Worm (Caenorhabditis elegans) whole organism, L2 larva: Measurements from ENCODE around the gene W02B12.12.

Experiments used
- C34F6.9 ChIP-seq: fragments of 150-350 bp; optimal IDR thresholded peaks from 2 replicates; lab custom pipeline; 2014; ENCODE audit warnings: missing biosample characterization, missing genetic modification characterization
- F13H6.1 ChIP-seq: sonication (generic microtip); optimal IDR thresholded peaks from 2 replicates; lab custom pipeline; 2016; ENCODE audit warnings: missing genetic modification characterization, missing compliant biosample characterization
- R02D3.7 ChIP-seq: fragments of 150-350 bp; optimal IDR thresholded peaks from 2 replicates; lab custom pipeline; 2014; ENCODE audit warnings: missing biosample characterization, missing genetic modification characterization
- Y55F3AM.14 ChIP-seq: fragments of 200-800 bp; sonication (Bioruptor generic); optimal IDR thresholded peaks from 2 replicates; lab custom pipeline; 2018; ENCODE audit warnings: mild to moderate bottlenecking, missing genetic modification characterization, missing compliant biosample characterization
- ZK546.5 ChIP-seq: sonication (generic microtip); optimal IDR thresholded peaks from 2 replicates; lab custom pipeline; 2017; ENCODE audit warnings: missing biosample characterization, missing genetic modification characterization
- alr-1 ChIP-seq: fragments of 150-350 bp; optimal IDR thresholded peaks from 2 replicates; lab custom pipeline; 2014; ENCODE audit warnings: missing biosample characterization, missing genetic modification characterization
- aly-2 ChIP-seq: fragments of 150-350 bp; optimal IDR thresholded peaks from 2 replicates; lab custom pipeline; 2014; ENCODE audit warnings: missing biosample characterization, missing genetic modification characterization
- ama-1 ChIP-seq: fragments of 150-350 bp; optimal IDR thresholded peaks from 2 replicates; lab custom pipeline; 2018; ENCODE audit warnings: inconsistent platforms
- blmp-1 ChIP-seq: sonication (generic microtip); optimal IDR thresholded peaks from 2 replicates; lab custom pipeline; 2017; ENCODE audit warnings: missing genetic modification characterization, mild to moderate bottlenecking, missing compliant biosample characterization, antibody characterized with exemption, moderate library complexity; ENCODE audit not compliant: insufficient read depth
- ceh-16 ChIP-seq: fragments of 150-350 bp; optimal IDR thresholded peaks from 2 replicates; lab custom pipeline; 2014; ENCODE audit warnings: missing biosample characterization, missing genetic modification characterization
- ceh-82 ChIP-seq: fragments of 150-350 bp; optimal IDR thresholded peaks from 2 replicates; lab custom pipeline; 2014; ENCODE audit warnings: missing biosample characterization, missing genetic modification characterization
- crh-2 ChIP-seq: sonication (generic microtip); optimal IDR thresholded peaks from 2 replicates; lab custom pipeline; 2017; ENCODE audit warnings: missing biosample characterization, missing genetic modification characterization
- egl-27 ChIP-seq: sonication (generic microtip); optimal IDR thresholded peaks from 3 replicates; lab custom pipeline; 2017; ENCODE audit warnings: missing biosample characterization, missing genetic modification reagents, missing genetic modification characterization
- elt-1 ChIP-seq: fragments of 150-350 bp; optimal IDR thresholded peaks from 2 replicates; lab custom pipeline; 2014; ENCODE audit warnings: missing biosample characterization, missing genetic modification characterization
- fos-1 ChIP-seq: fragments of 150-350 bp; optimal IDR thresholded peaks from 2 replicates; lab custom pipeline; 2014; ENCODE audit warnings: missing biosample characterization, missing genetic modification characterization
- gmeb-1 ChIP-seq: fragments of 150-350 bp; optimal IDR thresholded peaks from 2 replicates; lab custom pipeline; 2014; ENCODE audit warnings: missing biosample characterization, missing genetic modification characterization
- lin-11 ChIP-seq: fragments of 150-350 bp; sonication (generic microtip); optimal IDR thresholded peaks from 2 replicates; lab custom pipeline; 2014; ENCODE audit warnings: missing biosample characterization, missing genetic modification characterization, inconsistent platforms, mixed read lengths
- lin-13 ChIP-seq: fragments of 150-350 bp; optimal IDR thresholded peaks from 2 replicates; lab custom pipeline; 2014; ENCODE audit warnings: missing biosample characterization, missing genetic modification reagents, missing genetic modification characterization
- lin-39 ChIP-seq: fragments of 150-350 bp; optimal IDR thresholded peaks from 2 replicates; lab custom pipeline; 2014; ENCODE audit warnings: missing biosample characterization, missing genetic modification reagents, missing genetic modification characterization
- lsy-2 ChIP-seq, 2 experiments: fragments of 150-350 bp in 1 of 2; sonication (generic microtip) in 1 of 2; optimal IDR thresholded peaks; 2 replicates each; lab custom pipeline; 2014 to 2017; ENCODE audit warnings: missing biosample characterization in 2 of 2, missing genetic modification characterization in 2 of 2
- mab-5 ChIP-seq: fragments of 150-350 bp; optimal IDR thresholded peaks from 2 replicates; lab custom pipeline; 2014; ENCODE audit warnings: missing biosample characterization, missing genetic modification characterization
- mbf-1 ChIP-seq: sonication (generic microtip); optimal IDR thresholded peaks from 2 replicates; lab custom pipeline; 2017; ENCODE audit warnings: missing biosample characterization, missing genetic modification characterization
- mdl-1 ChIP-seq, 2 experiments: fragments of 150-350 bp in 1 of 2; sonication (generic microtip) in 1 of 2; optimal IDR thresholded peaks; 2 replicates each; lab custom pipeline; 2017; ENCODE audit warnings: missing biosample characterization in 2 of 2, missing genetic modification characterization in 2 of 2
- nhr-10 ChIP-seq: sonication (generic microtip); optimal IDR thresholded peaks from 2 replicates; lab custom pipeline; 2017; ENCODE audit warnings: missing biosample characterization, missing genetic modification characterization
- nhr-11 ChIP-seq: fragments of 150-350 bp; optimal IDR thresholded peaks from 2 replicates; lab custom pipeline; 2014; ENCODE audit warnings: missing biosample characterization, missing genetic modification characterization
- nhr-12 ChIP-seq: fragments of 150-350 bp; optimal IDR thresholded peaks from 2 replicates; lab custom pipeline; 2014; ENCODE audit warnings: missing biosample characterization, missing genetic modification characterization
- nhr-129 ChIP-seq: fragments of 150-350 bp; optimal IDR thresholded peaks from 2 replicates; lab custom pipeline; 2014; ENCODE audit warnings: missing biosample characterization, missing genetic modification characterization
- nhr-21 ChIP-seq: fragments of 150-350 bp; optimal IDR thresholded peaks from 2 replicates; lab custom pipeline; 2014; ENCODE audit warnings: missing biosample characterization, missing genetic modification characterization
- nhr-23 ChIP-seq: fragments of 150-350 bp; optimal IDR thresholded peaks from 2 replicates; lab custom pipeline; 2014; ENCODE audit warnings: missing biosample characterization, missing genetic modification reagents, missing genetic modification characterization
- nhr-237 ChIP-seq: fragments of 150-350 bp; optimal IDR thresholded peaks from 2 replicates; lab custom pipeline; 2014; ENCODE audit warnings: missing biosample characterization, missing genetic modification characterization
- nhr-25 ChIP-seq: fragments of 150-350 bp; sonication (generic microtip); optimal IDR thresholded peaks from 3 replicates; lab custom pipeline; 2014; ENCODE audit warnings: missing biosample characterization, missing genetic modification characterization
- nhr-6 ChIP-seq: fragments of 150-350 bp; optimal IDR thresholded peaks from 2 replicates; lab custom pipeline; 2014; ENCODE audit warnings: missing biosample characterization, missing genetic modification characterization
- peb-1 ChIP-seq: fragments of 150-350 bp; optimal IDR thresholded peaks from 2 replicates; lab custom pipeline; 2014; ENCODE audit warnings: missing biosample characterization, missing genetic modification characterization
- sem-4 ChIP-seq: fragments of 150-350 bp; optimal IDR thresholded peaks from 2 replicates; lab custom pipeline; 2014; ENCODE audit warnings: missing biosample characterization, missing genetic modification reagents, missing genetic modification characterization
- skn-1 ChIP-seq: sonication (generic microtip); optimal IDR thresholded peaks from 2 replicates; lab custom pipeline; 2017; ENCODE audit warnings: missing biosample characterization, missing genetic modification characterization
- sma-3 ChIP-seq: sonication (generic microtip); optimal IDR thresholded peaks from 2 replicates; lab custom pipeline; 2016; ENCODE audit warnings: missing genetic modification reagents, missing genetic modification characterization, missing compliant biosample characterization
- sma-9 ChIP-seq, 2 experiments: fragments of 150-350 bp in 1 of 2; sonication (generic microtip) in 1 of 2; optimal IDR thresholded peaks; 2 replicates each; lab custom pipeline; 2014 to 2016; ENCODE audit warnings: missing genetic modification characterization in 2 of 2, mild to moderate bottlenecking in 1 of 2, missing biosample characterization in 1 of 2, missing compliant biosample characterization in 1 of 2, missing genetic modification reagents in 1 of 2, moderate library complexity in 1 of 2
- snpc-4 ChIP-seq: fragments of 150-350 bp; optimal IDR thresholded peaks from 2 replicates; lab custom pipeline; 2014; ENCODE audit warnings: missing biosample characterization, missing genetic modification characterization
- unc-39 ChIP-seq: fragments of 150-350 bp; optimal IDR thresholded peaks from 2 replicates; lab custom pipeline; 2014; ENCODE audit warnings: missing biosample characterization, missing genetic modification characterization
- unc-55 ChIP-seq: fragments of 150-350 bp; sonication (generic microtip); optimal IDR thresholded peaks from 3 replicates; lab custom pipeline; 2014; ENCODE audit warnings: missing biosample characterization, missing genetic modification reagents, missing genetic modification characterization
- unc-62 ChIP-seq: fragments of 150-350 bp; optimal IDR thresholded peaks from 2 replicates; lab custom pipeline; 2014; ENCODE audit warnings: missing biosample characterization, missing genetic modification reagents, missing genetic modification characterization
- zag-1 ChIP-seq: fragments of 150-350 bp; optimal IDR thresholded peaks from 2 replicates; lab custom pipeline; 2014; ENCODE audit warnings: missing biosample characterization, missing genetic modification characterization
- ztf-11 ChIP-seq: sonication (generic microtip); optimal IDR thresholded peaks from 2 replicates; lab custom pipeline; 2017; ENCODE audit warnings: missing biosample characterization, missing genetic modification characterization
- ztf-4 ChIP-seq: fragments of 150-350 bp; optimal IDR thresholded peaks from 2 replicates; lab custom pipeline; 2014; ENCODE audit warnings: missing biosample characterization, missing genetic modification characterization

Gene W02B12.12

ce11 chrII:11476410-11476809, 2.6 kb downstream of the W02B12.12 start, which contains the start of gene W02B12.16:
Gene W02B12.16 (minus strand): TSS chrII:11476510.
- TF ChIP-seq sma-9 (GFP tag; optimal IDR thresholded peaks at IDR 0.05; lab: Kevin White, UChicago) (no peak), sma-9 (tag; optimal IDR thresholded peaks at IDR 0.05; lab: Kevin White, UChicago) (no peak), unc-55 (GFP tag; lab: Kevin White, UChicago) (no peak), crh-2 (tag; lab: Kevin White, UChicago) (no peak), alr-1 (tag; lab: Kevin White, UChicago) (no peak), lin-13 (GFP tag; lab: Kevin White, UChicago) (no peak)

- TF ChIP-seq ceh-16: peak; percentile 21
- peak; percentile 62 for TF ChIP-seq nhr-129 (tag; lab: Kevin White, UChicago)
- no peak for TF ChIP-seq zag-1 (tag; lab: Kevin White, UChicago)
- TF ChIP-seq unc-55 (GFP tag; lab: Kevin White, UChicago): peak; percentile 87
- peak; percentile 32 for TF ChIP-seq egl-27 (tag; lab: Kevin White, UChicago)
- TF ChIP-seq ceh-82: no peak
- peak; percentile 38 for TF ChIP-seq nhr-6 (tag; lab: Kevin White, UChicago)
- no peak for TF ChIP-seq aly-2 (tag; lab: Kevin White, UChicago)
- peak; percentile 79 for TF ChIP-seq ztf-4 (tag; lab: Kevin White, UChicago)
- peak; percentile 68 for TF ChIP-seq blmp-1 (tag; lab: Kevin White, UChicago)
- TF ChIP-seq C34F6.9 (tag; lab: Kevin White, UChicago): peak; percentile 90
- no peak for TF ChIP-seq elt-1 (tag; lab: Kevin White, UChicago)
- TF ChIP-seq sma-9 (GFP tag; optimal IDR thresholded peaks at IDR 0.05; lab: Kevin White, UChicago): peak; percentile 90
- TF ChIP-seq sma-9 (tag; optimal IDR thresholded peaks at IDR 0.05; lab: Kevin White, UChicago): no peak
- peak; percentile 79 for TF ChIP-seq lin-11 (tag; lab: Kevin White, UChicago)
- TF ChIP-seq sma-3 (GFP tag; lab: Kevin White, UChicago): peak; percentile 77
- TF ChIP-seq gmeb-1 (tag; lab: Kevin White, UChicago): peak; percentile 87
- peak; percentile 77 for TF ChIP-seq snpc-4 (tag; lab: Kevin White, UChicago)
- TF ChIP-seq fos-1: peak; percentile 50
- TF ChIP-seq lin-13 (GFP tag; lab: Kevin White, UChicago): peak; percentile 85
- TF ChIP-seq unc-62 (GFP tag; lab: Kevin White, UChicago): no peak
- peak; percentile 87 for TF ChIP-seq nhr-25 (tag; lab: Kevin White, UChicago)
- TF ChIP-seq lsy-2 (tag; optimal IDR thresholded peaks at IDR 0.05; lab: Kevin White, UChicago): peak; percentile 84 to 92
- TF ChIP-seq nhr-23 (tag; lab: Kevin White, UChicago): no peak
- peak; percentile 14 for TF ChIP-seq ama-1
- TF ChIP-seq mab-5: peak; percentile 68
- peak; percentile 89 for TF ChIP-seq F13H6.1 (tag; lab: Kevin White, UChicago)
- no peak for TF ChIP-seq skn-1 (tag; lab: Kevin White, UChicago)
- peak; percentile 53 for TF ChIP-seq R02D3.7
- no peak for TF ChIP-seq peb-1 (tag; lab: Kevin White, UChicago)
- TF ChIP-seq nhr-21: peak; percentile 82
- peak; percentile 29 for TF ChIP-seq Y55F3AM.14 (GFP tag; lab: Kevin White, UChicago)
- peak; percentile 83 for TF ChIP-seq crh-2 (tag; lab: Kevin White, UChicago)
- peak; percentile 88 for TF ChIP-seq sem-4 (tag; lab: Kevin White, UChicago)
Measured at ce11 chrII:11473525-11474181, 5.3 kb downstream of the W02B12.12 start, which contains the start of the genes metl-1 and W02B12.11. Gene metl-1 (minus strand): TSS chrII:11473575. Gene W02B12.11 (plus strand): TSS chrII:11473861.

ce11 chrII:11472542-11472941, 6.4 kb downstream of the W02B12.12 start:
- TF ChIP-seq ztf-4 (tag; lab: Kevin White, UChicago) (no peak), sma-9 (GFP tag; optimal IDR thresholded peaks at IDR 0.05; lab: Kevin White, UChicago) (peak; percentile 80), sma-9 (tag; optimal IDR thresholded peaks at IDR 0.05; lab: Kevin White, UChicago) (no peak), ZK546.5 (tag; lab: Kevin White, UChicago) (no peak), unc-39 (tag; lab: Kevin White, UChicago) (no peak), zag-1 (tag; lab: Kevin White, UChicago) (no peak), nhr-11 (tag; lab: Kevin White, UChicago) (no peak), nhr-21 (peak; percentile 79), sma-3 (GFP tag; lab: Kevin White, UChicago) (peak; percentile 53), ceh-16 (no peak), ceh-82 (no peak), F13H6.1 (tag; lab: Kevin White, UChicago) (no peak), nhr-10 (tag; lab: Kevin White, UChicago) (no peak), snpc-4 (tag; lab: Kevin White, UChicago) (no peak), unc-62 (GFP tag; lab: Kevin White, UChicago) (no peak), mdl-1 (tag; optimal IDR thresholded peaks at IDR 0.05; lab: Kevin White, UChicago) (peak in 1 of 2 experiments; percentile 55), mbf-1 (no peak), skn-1 (tag; lab: Kevin White, UChicago) (no peak), C34F6.9 (tag; lab: Kevin White, UChicago) (peak; percentile 21), nhr-25 (tag; lab: Kevin White, UChicago) (peak; percentile 62), egl-27 (tag; lab: Kevin White, UChicago) (no peak), lin-39 (no peak), ztf-11 (no peak), crh-2 (tag; lab: Kevin White, UChicago) (peak; percentile 42), sem-4 (tag; lab: Kevin White, UChicago) (peak; percentile 21), ama-1 (no peak), lsy-2 (tag; optimal IDR thresholded peaks at IDR 0.05; lab: Kevin White, UChicago) (peak in 1 of 2 experiments; percentile 23), peb-1 (tag; lab: Kevin White, UChicago) (no peak), nhr-12 (tag; lab: Kevin White, UChicago) (no peak), blmp-1 (tag; lab: Kevin White, UChicago) (peak; percentile 95), nhr-237 (no peak), lin-11 (tag; lab: Kevin White, UChicago) (no peak), nhr-6 (tag; lab: Kevin White, UChicago) (no peak)
